Worm (Caenorhabditis elegans) whole organism, L4 larva: ENCODE data around the gene C05B5.17.

Source experiments
- D1046.2 ChIP-seq: fragments of 200-800 bp; sonication (Bioruptor generic); IDR thresholded peaks from 2 replicates; pipeline ENCODE4 v1.3.6; 2022; ENCODE audit warnings: missing genetic modification characterization, missing compliant biosample characterization
- F49E8.2 ChIP-seq: sonication (generic microtip); optimal IDR thresholded peaks from 2 replicates; lab custom pipeline; 2016; ENCODE audit warnings: missing compliant biosample characterization, mild to moderate bottlenecking, missing genetic modification characterization, borderline replicate concordance
- T20F7.1 ChIP-seq: fragments of 200-800 bp; sonication (Bioruptor generic); optimal IDR thresholded peaks from 2 replicates; lab custom pipeline; 2018; ENCODE audit warnings: mild to moderate bottlenecking, missing genetic modification characterization, missing compliant biosample characterization
- Y48G9A.11 ChIP-seq: fragments of 200-800 bp; sonication (Bioruptor generic); IDR thresholded peaks from 2 replicates; pipeline ENCODE4 v1.3.6; 2022; ENCODE audit warnings: missing genetic modification reagents, missing genetic modification characterization, missing compliant biosample characterization
- ZK337.2 ChIP-seq: fragments of 200-800 bp; sonication (Bioruptor generic); IDR thresholded peaks from 2 replicates; pipeline ENCODE4 v1.3.6; 2022; ENCODE audit warnings: missing genetic modification reagents, missing genetic modification characterization, missing compliant biosample characterization
- aha-1 ChIP-seq: fragments of 150-350 bp; peaks from one replicate; lab custom pipeline; 2014; ENCODE audit warnings: missing biosample characterization, missing genetic modification characterization
- ceh-44 ChIP-seq: fragments of 200-800 bp; sonication (Bioruptor generic); IDR thresholded peaks from 2 replicates; pipeline ENCODE4 v1.3.6; 2022; ENCODE audit warnings: missing genetic modification reagents, missing genetic modification characterization, missing compliant biosample characterization
- cey-2 ChIP-seq: sonication (generic microtip); optimal IDR thresholded peaks from 3 replicates; lab custom pipeline; 2017; ENCODE audit warnings: missing genetic modification characterization, mild to moderate bottlenecking, missing compliant biosample characterization, antibody characterized with exemption, borderline replicate concordance; ENCODE audit not compliant: insufficient read depth
- daf-16 ChIP-seq, 3 experiments: sonication (generic microtip); optimal IDR thresholded peaks; 2 replicates each; lab custom pipeline; 2016 to 2017; ENCODE audit warnings: missing genetic modification characterization in 3 of 3, missing genetic modification reagents in 3 of 3, mild to moderate bottlenecking in 2 of 3, missing compliant biosample characterization in 2 of 3, missing biosample characterization in 1 of 3, moderate library complexity in 1 of 3
- dmd-9 ChIP-seq: fragments of 200-800 bp; sonication (Bioruptor generic); IDR thresholded peaks from 2 replicates; pipeline ENCODE4 v1.3.6; 2022; ENCODE audit warnings: missing genetic modification reagents, missing genetic modification characterization, missing compliant biosample characterization
- dpl-1 ChIP-seq: fragments of 150-350 bp; optimal IDR thresholded peaks from 2 replicates; lab custom pipeline; 2014; ENCODE audit warnings: missing biosample characterization, missing genetic modification reagents, missing genetic modification characterization
- duxl-1 ChIP-seq: sonication (generic microtip); optimal IDR thresholded peaks from 2 replicates; lab custom pipeline; 2016; ENCODE audit warnings: mild to moderate bottlenecking, missing genetic modification characterization, moderate library complexity, missing compliant biosample characterization; ENCODE audit not compliant: poor library complexity
- dve-1 ChIP-seq: sonication (generic microtip); optimal IDR thresholded peaks from 2 replicates; lab custom pipeline; 2017; ENCODE audit warnings: antibody characterized with exemption, mild to moderate bottlenecking, missing genetic modification characterization, missing compliant biosample characterization; ENCODE audit not compliant: insufficient read depth
- egl-43 ChIP-seq: fragments of 200-800 bp; sonication (Bioruptor generic); IDR thresholded peaks from 2 replicates; pipeline ENCODE4 v1.3.6; 2022; ENCODE audit warnings: missing genetic modification reagents, missing genetic modification characterization, missing compliant biosample characterization
- lin-15B ChIP-seq: fragments of 150-350 bp; sonication (generic microtip); optimal IDR thresholded peaks from 3 replicates; lab custom pipeline; 2014; ENCODE audit warnings: missing biosample characterization, missing genetic modification characterization
- lin-29 ChIP-seq: fragments of 200-800 bp; sonication (Bioruptor generic); IDR thresholded peaks from 2 replicates; pipeline ENCODE4 v1.3.6; 2022; ENCODE audit warnings: missing genetic modification reagents, missing genetic modification characterization, missing compliant biosample characterization
- lsy-2 ChIP-seq, 2 experiments: fragments of 150-350 bp in 1 of 2; sonication (generic microtip) in 1 of 2; optimal IDR thresholded peaks; 2 replicates each; lab custom pipeline; 2014 to 2017; ENCODE audit warnings: missing biosample characterization in 2 of 2, missing genetic modification characterization in 2 of 2
- madf-5 ChIP-seq, 2 experiments: fragments of 200-800 bp; sonication (Bioruptor generic); IDR thresholded peaks; 2 replicates each; pipeline ENCODE4 v1.3.6; 2022; ENCODE audit warnings: missing compliant biosample characterization in 2 of 2, missing genetic modification characterization in 2 of 2
- mdt-29 ChIP-seq: fragments of 200-800 bp; sonication (Bioruptor generic); IDR thresholded peaks from 2 replicates; pipeline ENCODE4 v1.3.6; 2022; ENCODE audit warnings: missing genetic modification reagents, missing genetic modification characterization, missing compliant biosample characterization
- mep-1 ChIP-seq: fragments of 150-350 bp; sonication (generic microtip); optimal IDR thresholded peaks from 3 replicates; lab custom pipeline; 2014; ENCODE audit warnings: missing biosample characterization, missing genetic modification characterization
- nhr-102 ChIP-seq: sonication (generic microtip); optimal IDR thresholded peaks from 2 replicates; lab custom pipeline; 2016; ENCODE audit warnings: mild to moderate bottlenecking, missing genetic modification characterization, moderate library complexity, missing compliant biosample characterization
- nhr-11 ChIP-seq: fragments of 150-350 bp; optimal IDR thresholded peaks from 2 replicates; lab custom pipeline; 2014; ENCODE audit warnings: missing biosample characterization, missing genetic modification characterization
- nhr-76 ChIP-seq: fragments of 150-350 bp; optimal IDR thresholded peaks from 2 replicates; lab custom pipeline; 2014; ENCODE audit warnings: missing biosample characterization, missing genetic modification characterization
- pha-4 ChIP-seq, 2 experiments: fragments of 150-350 bp in 1 of 2; fragments of 200-800 bp in 1 of 2; sonication (Bioruptor generic) in 1 of 2; IDR thresholded peaks in 1 of 2; optimal IDR thresholded peaks in 1 of 2; 2 replicates each; pipeline versions ENCODE4 v1.3.6 to Lab custom; 2014 to 2022; ENCODE audit warnings: missing genetic modification characterization in 2 of 2, missing genetic modification reagents in 2 of 2, missing biosample characterization in 1 of 2, missing compliant biosample characterization in 1 of 2
- php-3 ChIP-seq: fragments of 200-800 bp; sonication (Bioruptor generic); IDR thresholded peaks from 2 replicates; pipeline ENCODE4 v1.3.6; 2022; ENCODE audit warnings: missing genetic modification reagents, missing genetic modification characterization, missing compliant biosample characterization
- sdz-12 ChIP-seq: fragments of 200-800 bp; sonication (Bioruptor generic); optimal IDR thresholded peaks from 2 replicates; lab custom pipeline; 2018; ENCODE audit warnings: mild to moderate bottlenecking, missing genetic modification characterization, missing compliant biosample characterization
- snpc-1.2 ChIP-seq: fragments of 200-800 bp; sonication (Bioruptor generic); IDR thresholded peaks from 2 replicates; pipeline ENCODE4 v1.3.6; 2022; ENCODE audit warnings: missing genetic modification reagents, missing genetic modification characterization, missing compliant biosample characterization
- snpc-4 ChIP-seq: fragments of 150-350 bp; optimal IDR thresholded peaks from 2 replicates; lab custom pipeline; 2014; ENCODE audit warnings: missing biosample characterization, missing genetic modification characterization
- spr-1 ChIP-seq: sonication (generic microtip); optimal IDR thresholded peaks from 2 replicates; lab custom pipeline; 2016; ENCODE audit warnings: mild to moderate bottlenecking, missing genetic modification characterization, missing compliant biosample characterization
- unc-62 ChIP-seq, 3 experiments: fragments of 150-350 bp in 1 of 3; sonication (generic microtip); optimal IDR thresholded peaks in 2 of 3; peaks in 1 of 3; 1 replicate in 1 of 3; 2 replicates in 2 of 3; lab custom pipeline; 2014 to 2017; ENCODE audit warnings: missing biosample characterization in 3 of 3, missing genetic modification characterization in 3 of 3, missing genetic modification reagents in 3 of 3, missing genotype in 1 of 3
- zfp-3 ChIP-seq: fragments of 200-800 bp; sonication (Bioruptor generic); conservative IDR thresholded peaks from 2 replicates; pipeline ENCODE4 v1.3.6; 2022; ENCODE audit warnings: missing genetic modification reagents, missing genetic modification characterization, missing compliant biosample characterization
- ztf-7 ChIP-seq: fragments of 150-350 bp; optimal IDR thresholded peaks from 2 replicates; lab custom pipeline; 2014; ENCODE audit warnings: missing biosample characterization, missing genetic modification characterization

The C05B5.17 gene

ce11 chrIII:9991324-9991723 is 7.8 kb downstream of the C05B5.17 start:
- TF ChIP-seq cey-2 (no peak), mep-1 (no peak), dve-1 (tag; lab: Kevin White, UChicago) (no peak), snpc-1.2 (GFP tag; lab: Robert Waterston, UW) (no peak), sdz-12 (GFP tag; lab: Kevin White, UChicago) (no peak), snpc-4 (tag; lab: Kevin White, UChicago) (no peak), ztf-7 (tag; lab: Kevin White, UChicago) (no peak), nhr-11 (tag; lab: Kevin White, UChicago) (no peak), F49E8.2 (tag; lab: Kevin White, UChicago) (no peak), aha-1 (no peak), lin-15B (no peak), lin-29 (no peak), dmd-9 (GFP tag; lab: Robert Waterston, UW) (no peak), D1046.2 (GFP tag; lab: Robert Waterston, UW) (no peak), ZK337.2 (no peak), egl-43 (no peak)
- TF ChIP-seq, all 104 proteins: peak for 0

- TF ChIP-seq mep-1 = no peak
Measured at ce11 chrIII:9988352-9988751, 10.8 kb downstream of the C05B5.17 start, which contains the start of gene C05B5.1. TSS of gene C05B5.1 (minus strand) at chrIII:9988452.

ce11 chrIII:9986827-9987429 is 12.2 kb downstream of the C05B5.17 start, which contains the start of gene C05B5.12:
TSS of gene C05B5.12 (plus strand) at chrIII:9987379.
- TF ChIP-seq dpl-1 = no peak
- TF ChIP-seq Y48G9A.11 = no peak
- TF ChIP-seq aha-1 = peak; percentile 61
- TF ChIP-seq lsy-2 (tag; optimal IDR thresholded peaks at IDR 0.05; lab: Kevin White, UChicago) = no peak

- no peak for TF ChIP-seq ceh-44
- TF ChIP-seq spr-1 = no peak
- no peak for TF ChIP-seq dve-1 (tag; lab: Kevin White, UChicago)
- no peak for TF ChIP-seq mdt-29 (GFP tag; lab: Robert Waterston, UW)
- TF ChIP-seq zfp-3 = no peak
- no peak for TF ChIP-seq madf-5 (GFP tag; IDR thresholded peaks at IDR 0.05; lab: Robert Waterston, UW)
- no peak for TF ChIP-seq php-3 (GFP tag; lab: Robert Waterston, UW)
- TF ChIP-seq nhr-76 (tag; lab: Kevin White, UChicago) = no peak
- no peak for TF ChIP-seq duxl-1 (tag; lab: Kevin White, UChicago)
- TF ChIP-seq mep-1 = no peak
- TF ChIP-seq nhr-102 (tag; lab: Kevin White, UChicago) = no peak
Measured at ce11 chrIII:9985542-9985941, 13.6 kb downstream of the C05B5.17 start.

ce11 chrIII:9984604-9985003 is 14.5 kb downstream of the C05B5.17 start:
- TF ChIP-seq aha-1 (peak; percentile 65), daf-16 (GFP tag; optimal IDR thresholded peaks at IDR 0.05; lab: Kevin White, UChicago) (no peak), daf-16 (tag; optimal IDR thresholded peaks at IDR 0.05; lab: Kevin White, UChicago) (no peak)

ce11 chrIII:9982119-9982642 is 17.0 kb downstream of the C05B5.17 start:
- no peak for TF ChIP-seq lin-29
- peak; percentile 66 for TF ChIP-seq aha-1
- no peak for TF ChIP-seq T20F7.1 (GFP tag; lab: Kevin White, UChicago)
- no peak for TF ChIP-seq php-3 (GFP tag; lab: Robert Waterston, UW)
- no peak for TF ChIP-seq pha-4 (GFP tag; IDR thresholded peaks at IDR 0.05; lab: Robert Waterston, UW)
- no peak for TF ChIP-seq pha-4 (tag; optimal IDR thresholded peaks at IDR 0.05; lab: Kevin White, UChicago)
- TF ChIP-seq unc-62 (GFP tag; optimal IDR thresholded peaks at IDR 0.05 in 1 of 2; lab: Kevin White, UChicago) = peak in 1 of 2 experiments; percentile 58
- TF ChIP-seq unc-62 (tag; optimal IDR thresholded peaks at IDR 0.05; lab: Kevin White, UChicago) = no peak
